Fruit fly (Drosophila melanogaster) whole organism, prepupa: ENCODE results near the gene Pos.

ENCODE experiments used
- Blimp-1 ChIP-seq: fragments of 200-800 bp; sonication (Bioruptor generic); optimal IDR thresholded peaks from 3 replicates; lab custom pipeline; 2017; ENCODE audit warnings: missing biosample characterization, missing genetic modification characterization, mild to moderate bottlenecking, moderate library complexity, missing genetic modification reagents
- CG15336 ChIP-seq: fragments of 200-800 bp; sonication (Bioruptor generic); IDR thresholded peaks from 2 replicates; pipeline ENCODE4 v1.3.6; 2022; ENCODE audit warnings: missing biosample characterization, missing genetic modification characterization
- CG32006 ChIP-seq: fragments of 200-800 bp; sonication (Bioruptor generic); optimal IDR thresholded peaks from 3 replicates; lab custom pipeline; 2017; ENCODE audit warnings: missing biosample characterization, mild to moderate bottlenecking, missing genetic modification characterization
- CG8119 ChIP-seq: fragments of 200-800 bp; sonication (Bioruptor generic); IDR thresholded peaks from 3 replicates; pipeline ENCODE4 v1.3.6; 2022; ENCODE audit warnings: missing biosample characterization, missing genetic modification characterization
- CG8632 ChIP-seq: fragments of 200-800 bp; sonication (Bioruptor generic); optimal IDR thresholded peaks from 3 replicates; lab custom pipeline; 2016; ENCODE audit warnings: missing biosample characterization, missing genetic modification characterization
- dac ChIP-seq: fragments of 200-800 bp; sonication (Bioruptor generic); optimal IDR thresholded peaks from 2 replicates; lab custom pipeline; 2017; ENCODE audit warnings: missing biosample characterization, mild to moderate bottlenecking, missing genetic modification characterization
- eg ChIP-seq: fragments of 200-800 bp; sonication (Bioruptor generic); IDR thresholded peaks from 3 replicates; pipeline ENCODE4 v1.3.6; 2022; ENCODE audit warnings: missing biosample characterization, missing genetic modification characterization
- fd59A ChIP-seq: fragments of 200-800 bp; sonication (Bioruptor generic); optimal IDR thresholded peaks from 2 replicates; lab custom pipeline; 2017; ENCODE audit warnings: missing biosample characterization, mild to moderate bottlenecking, missing genetic modification characterization, missing genetic modification reagents

DNA sequence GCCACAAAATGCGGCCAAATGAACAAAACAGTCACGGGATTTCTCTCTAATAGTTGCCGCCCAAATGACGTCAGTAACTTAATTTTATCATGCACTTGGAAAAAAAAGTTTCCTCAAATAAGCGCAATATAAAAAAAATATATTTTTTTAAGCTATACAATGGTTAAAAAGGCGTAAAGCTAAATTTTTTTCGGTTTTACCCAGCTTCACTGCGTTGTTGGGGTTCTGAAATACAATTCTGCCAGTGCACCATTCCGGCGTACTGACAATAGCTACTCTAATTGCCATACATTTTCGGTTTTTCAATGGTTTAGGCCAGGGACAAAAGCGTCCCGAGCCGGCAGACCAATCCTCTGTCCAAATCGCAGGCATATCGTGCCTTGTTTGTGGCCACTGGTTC, 5.2 kb upstream of the Pos start:
- TF ChIP-seq CG32006 (GFP tag; lab: Kevin White, UChicago) (peak; percentile 47), fd59A (GFP tag; lab: Kevin White, UChicago) (no peak), dac (GFP tag; lab: Kevin White, UChicago) (no peak), CG8119 (GFP tag; lab: Robert Waterston, UW) (no peak), CG8632 (GFP tag; lab: Kevin White, UChicago) (no peak), Blimp-1 (GFP tag; lab: Kevin White, UChicago) (no peak), eg (GFP tag; lab: Robert Waterston, UW) (no peak), CG15336 (no peak)
